Fruit fly (Drosophila melanogaster) whole organism, embryonic: ENCODE data around the gene CG15818.
A peak's percentile ranks its signal among the peaks of the same experiment; 100 is the strongest.

Experiments used
- C15 ChIP-seq: fragments of 200-800 bp; sonication (Bioruptor generic); IDR thresholded peaks from 3 replicates; pipeline ENCODE4 v1.3.6; 2022; ENCODE audit warnings: missing biosample characterization, missing genetic modification characterization
- CG10431 ChIP-seq: fragments of 200-800 bp; sonication (Bioruptor generic); optimal IDR thresholded peaks from 3 replicates; lab custom pipeline; 2018; ENCODE audit warnings: missing biosample characterization, mild to moderate bottlenecking, missing genetic modification characterization
- CG11085 ChIP-seq: fragments of 200-800 bp; sonication (Bioruptor generic); IDR thresholded peaks from 2 replicates; pipeline ENCODE4 v1.3.6; 2022; ENCODE audit warnings: missing biosample characterization, missing genetic modification characterization
- CG11456 ChIP-seq: fragments of 200-800 bp; sonication (Bioruptor generic); IDR thresholded peaks from 3 replicates; pipeline ENCODE4 v1.3.6; 2022; ENCODE audit warnings: missing biosample characterization, missing genetic modification characterization
- CG11695 ChIP-seq: fragments of 200-800 bp; sonication (Bioruptor generic); IDR thresholded peaks from 3 replicates; pipeline ENCODE4 v1.3.6; 2022; ENCODE audit warnings: missing biosample characterization, missing genetic modification characterization
- CG12236 ChIP-seq: fragments of 200-800 bp; sonication (Bioruptor generic); optimal IDR thresholded peaks from 2 replicates; lab custom pipeline; 2016; ENCODE audit warnings: missing biosample characterization, missing genetic modification characterization
- CG1233 ChIP-seq: fragments of 200-800 bp; sonication (Bioruptor generic); optimal IDR thresholded peaks from 4 replicates; lab custom pipeline; 2018; ENCODE audit warnings: missing biosample characterization, mild to moderate bottlenecking, missing genetic modification characterization
- CG13123 ChIP-seq: fragments of 200-800 bp; sonication (Bioruptor generic); optimal IDR thresholded peaks from 2 replicates; lab custom pipeline; 2016; ENCODE audit warnings: missing biosample characterization, missing genetic modification characterization
- CG13775 ChIP-seq: fragments of 200-800 bp; sonication (Bioruptor generic); optimal IDR thresholded peaks from 3 replicates; lab custom pipeline; 2017; ENCODE audit warnings: missing biosample characterization, mild to moderate bottlenecking, missing genetic modification characterization
- CG14050 ChIP-seq: fragments of 200-800 bp; sonication (Bioruptor generic); IDR thresholded peaks from 3 replicates; pipeline ENCODE4 v1.3.6; 2022; ENCODE audit warnings: missing biosample characterization, missing genetic modification characterization
- CG17568 ChIP-seq: fragments of 200-800 bp; sonication (Bioruptor generic); optimal IDR thresholded peaks from 2 replicates; lab custom pipeline; 2018; ENCODE audit warnings: missing biosample characterization, mild to moderate bottlenecking, missing genetic modification characterization, moderate library complexity
- CG31388 ChIP-seq: fragments of 200-800 bp; sonication (Bioruptor generic); optimal IDR thresholded peaks from 2 replicates; lab custom pipeline; 2016; ENCODE audit warnings: missing biosample characterization, missing genetic modification characterization
- CG32772 ChIP-seq: fragments of 200-800 bp; sonication (Bioruptor generic); IDR thresholded peaks from 2 replicates; pipeline ENCODE4 v1.3.6; 2022; ENCODE audit warnings: missing biosample characterization, missing genetic modification characterization
- CG3407 ChIP-seq: fragments of 200-800 bp; sonication (Bioruptor generic); optimal IDR thresholded peaks from 2 replicates; lab custom pipeline; 2018; ENCODE audit warnings: missing biosample characterization, mild to moderate bottlenecking, missing genetic modification characterization
- CG3847 ChIP-seq: fragments of 200-800 bp; sonication (Bioruptor generic); IDR thresholded peaks from 2 replicates; pipeline ENCODE4 v1.3.6; 2022; ENCODE audit warnings: missing biosample characterization, missing genetic modification characterization
- CG5245 ChIP-seq: fragments of 200-800 bp; sonication (Bioruptor generic); optimal IDR thresholded peaks from 3 replicates; lab custom pipeline; 2016; ENCODE audit warnings: missing biosample characterization, missing genetic modification characterization
- CG7357 ChIP-seq: fragments of 200-800 bp; sonication (Bioruptor generic); IDR thresholded peaks from 3 replicates; pipeline ENCODE4 v1.3.6; 2022; ENCODE audit warnings: missing biosample characterization, missing genetic modification characterization
- CG7372 ChIP-seq: fragments of 200-800 bp; sonication (Bioruptor generic); IDR thresholded peaks from 2 replicates; pipeline ENCODE4 v1.3.6; 2022; ENCODE audit warnings: missing biosample characterization, missing genetic modification characterization
- CG8089 ChIP-seq: fragments of 200-800 bp; sonication (Bioruptor generic); optimal IDR thresholded peaks from 3 replicates; lab custom pipeline; 2016; ENCODE audit warnings: missing biosample characterization, missing genetic modification characterization
- CG8944 ChIP-seq: fragments of 200-800 bp; sonication (Bioruptor generic); optimal IDR thresholded peaks from 3 replicates; lab custom pipeline; 2016; ENCODE audit warnings: missing biosample characterization, missing genetic modification characterization
- D19B ChIP-seq: fragments of 200-800 bp; sonication (Bioruptor generic); optimal IDR thresholded peaks from 2 replicates; lab custom pipeline; 2017; ENCODE audit warnings: missing biosample characterization, mild to moderate bottlenecking, missing genetic modification characterization
- Dfd ChIP-seq, 2 experiments: fragments of >200 bp; optimal IDR thresholded peaks; 2 replicates each; lab custom pipeline; 2017; ENCODE audit warnings: missing biosample characterization in 2 of 2, missing genetic modification characterization in 2 of 2
- Dip2 ChIP-seq: fragments of 200-800 bp; sonication (Bioruptor generic); IDR thresholded peaks from 2 replicates; pipeline ENCODE4 v1.3.6; 2022; ENCODE audit warnings: missing biosample characterization, missing genetic modification characterization
- Fer2 ChIP-seq: fragments of 200-800 bp; sonication (Bioruptor generic); optimal IDR thresholded peaks from 2 replicates; lab custom pipeline; 2018; ENCODE audit warnings: missing biosample characterization, mild to moderate bottlenecking, missing genetic modification characterization, moderate library complexity
- HLH3B ChIP-seq: fragments of 200-800 bp; sonication (Bioruptor generic); IDR thresholded peaks from 2 replicates; pipeline ENCODE4 v1.3.6; 2022; ENCODE audit warnings: missing biosample characterization, missing genetic modification characterization
- Hmr ChIP-seq: fragments of 200-800 bp; sonication (Bioruptor generic); optimal IDR thresholded peaks from 3 replicates; lab custom pipeline; 2017; ENCODE audit warnings: mild to moderate bottlenecking, missing biosample characterization, missing genetic modification reagents, missing genetic modification characterization
- Hr3 ChIP-seq: fragments of 200-800 bp; sonication (Bioruptor generic); optimal IDR thresholded peaks from 3 replicates; lab custom pipeline; 2016; ENCODE audit warnings: missing biosample characterization, missing genetic modification characterization
- Mrtf ChIP-seq: fragments of 200-800 bp; sonication (Bioruptor generic); IDR thresholded peaks from 3 replicates; pipeline ENCODE4 v1.3.6; 2022; ENCODE audit warnings: missing biosample characterization, missing genetic modification characterization
- Pdp1 ChIP-seq, 2 experiments: fragments of 200-800 bp; sonication (Bioruptor generic); optimal IDR thresholded peaks; 3 replicates each; lab custom pipeline; 2016; ENCODE audit warnings: missing biosample characterization in 2 of 2, missing genetic modification characterization in 2 of 2, mild to moderate bottlenecking in 1 of 2, moderate library complexity in 1 of 2
- amos ChIP-seq: fragments of 200-800 bp; sonication (Bioruptor generic); IDR thresholded peaks from 2 replicates; pipeline ENCODE4 v1.3.6; 2022; ENCODE audit warnings: missing biosample characterization, missing genetic modification characterization; ENCODE audit not compliant: partially characterized antibody
- cato ChIP-seq: fragments of 200-800 bp; sonication (Bioruptor generic); optimal IDR thresholded peaks from 2 replicates; lab custom pipeline; 2016; ENCODE audit warnings: missing biosample characterization, missing genetic modification characterization, borderline replicate concordance
- chif ChIP-seq, 2 experiments: fragments of 200-800 bp; sonication (Bioruptor generic); optimal IDR thresholded peaks; 3 replicates each; lab custom pipeline; 2016; ENCODE audit warnings: missing biosample characterization in 2 of 2, missing genetic modification characterization in 2 of 2
- fd102C ChIP-seq: fragments of 200-800 bp; sonication (Bioruptor generic); optimal IDR thresholded peaks from 2 replicates; lab custom pipeline; 2018; ENCODE audit warnings: missing biosample characterization, mild to moderate bottlenecking, missing genetic modification characterization, moderate library complexity
- fd96Cb ChIP-seq: fragments of 200-800 bp; sonication (Bioruptor generic); optimal IDR thresholded peaks from 2 replicates; lab custom pipeline; 2018; ENCODE audit warnings: missing biosample characterization, mild to moderate bottlenecking, missing genetic modification characterization, moderate library complexity
- gcm ChIP-seq: fragments of 200-800 bp; sonication (Bioruptor generic); optimal IDR thresholded peaks from 2 replicates; lab custom pipeline; 2019; ENCODE audit warnings: missing biosample characterization, mild to moderate bottlenecking, missing genetic modification characterization, moderate library complexity
- kni ChIP-seq: fragments of 200-800 bp; sonication (Bioruptor generic); optimal IDR thresholded peaks from 3 replicates; lab custom pipeline; 2017; ENCODE audit warnings: mild to moderate bottlenecking, missing biosample characterization, missing genetic modification reagents, missing genetic modification characterization
- lbe ChIP-seq: fragments of 200-800 bp; sonication (Bioruptor generic); optimal IDR thresholded peaks from 2 replicates; lab custom pipeline; 2016; ENCODE audit warnings: missing biosample characterization, mild to moderate bottlenecking, missing genetic modification characterization
- nerfin-2 ChIP-seq: fragments of 200-800 bp; sonication (Bioruptor generic); IDR thresholded peaks from 2 replicates; pipeline ENCODE4 v1.3.6; 2022; ENCODE audit warnings: missing biosample characterization, missing genetic modification characterization; ENCODE audit not compliant: partially characterized antibody
- prd ChIP-seq, 3 experiments: fragments of >200 bp in 2 of 3; fragments of 200-800 bp in 1 of 3; sonication (Bioruptor generic) in 1 of 3; optimal IDR thresholded peaks in 2 of 3; IDR thresholded peaks in 1 of 3; 2 replicates in 2 of 3; 3 replicates in 1 of 3; pipeline versions ENCODE4 v1.3.6 to Lab custom; 2017 to 2022; ENCODE audit warnings: missing biosample characterization in 1 of 3, missing genetic modification characterization in 1 of 3
- sens ChIP-seq: fragments of 200-800 bp; sonication (Bioruptor generic); peaks from one replicate; lab custom pipeline; 2016; ENCODE audit warnings: missing biosample characterization, missing genetic modification characterization
- slou ChIP-seq: fragments of 200-800 bp; sonication (Bioruptor generic); optimal IDR thresholded peaks from 3 replicates; lab custom pipeline; 2016; ENCODE audit warnings: missing biosample characterization, missing genetic modification characterization
- so ChIP-seq: fragments of 200-800 bp; sonication (Bioruptor generic); IDR thresholded peaks from 3 replicates; pipeline ENCODE4 v1.3.6; 2022; ENCODE audit warnings: missing biosample characterization, missing genetic modification characterization
- ttk ChIP-seq: fragments of 200-800 bp; sonication (Bioruptor generic); IDR thresholded peaks from 2 replicates; pipeline ENCODE4 v2.1.2; 2022; ENCODE audit warnings: missing biosample characterization, missing genetic modification characterization
- zen2 ChIP-seq: fragments of 200-800 bp; sonication (Bioruptor generic); IDR thresholded peaks from 3 replicates; pipeline ENCODE4 v1.3.6; 2022; ENCODE audit warnings: missing biosample characterization, missing genetic modification characterization; ENCODE audit not compliant: partially characterized antibody
- zfh2 ChIP-seq: fragments of 200-800 bp; sonication (Bioruptor generic); optimal IDR thresholded peaks from 2 replicates; lab custom pipeline; 2016; ENCODE audit warnings: missing biosample characterization, missing genetic modification characterization

CG15818 gene

dm6 chr2L:7433337-7433956 is 22.7 kb downstream of the CG15818 start, which contains the start of gene CG5958 (continued):
- no peak for TF ChIP-seq cato (GFP tag; lab: Kevin White, UChicago)
- TF ChIP-seq CG5245 (GFP tag; lab: Kevin White, UChicago): no peak
- TF ChIP-seq, all 482 proteins: peak for 9

dm6 chr2L:7433957-7434736 is 23.4 kb downstream of the CG15818 start:
- TF ChIP-seq CG13775 (GFP tag; lab: Kevin White, UChicago) (peak; percentile 68), CG7372 (GFP tag; lab: Robert Waterston, UW) (peak; percentile 82), CG32772 (peak; percentile 49; the same call in 1 of the 2 replicates), CG1233 (GFP tag; lab: Kevin White, UChicago) (peak; percentile 47), Dfd (GFP tag; optimal IDR thresholded peaks at IDR 0.05; lab: Kevin White, UChicago) (no peak), Pdp1 (GFP tag; optimal IDR thresholded peaks at IDR 0.05; lab: Kevin White, UChicago) (peak; percentile 14 to 31), so (GFP tag; lab: Robert Waterston, UW) (peak; percentile 65; the same call in 2 of the 3 replicates), CG11085 (GFP tag; lab: Robert Waterston, UW) (peak; percentile 63), CG8089 (GFP tag; lab: Kevin White, UChicago) (no peak), Dip2 (GFP tag; lab: Robert Waterston, UW) (no peak), kni (GFP tag; lab: Kevin White, UChicago) (no peak), ttk (GFP tag; lab: Robert Waterston, UW) (peak; percentile 75), gcm (peak; percentile 64), fd102C (no peak), CG3407 (GFP tag; lab: Kevin White, UChicago) (peak; percentile 19), CG11456 (peak; percentile 90), CG10431 (GFP tag; lab: Kevin White, UChicago) (no peak), CG14050 (GFP tag; lab: Robert Waterston, UW) (peak; percentile 67), amos (GFP tag; lab: Robert Waterston, UW) (no peak), CG13123 (GFP tag; lab: Kevin White, UChicago) (no peak), Fer2 (peak; percentile 23), CG11695 (GFP tag; lab: Robert Waterston, UW) (peak; percentile 86), slou (GFP tag; lab: Kevin White, UChicago) (no peak), nerfin-2 (GFP tag; lab: Robert Waterston, UW) (no peak), Hr3 (GFP tag; lab: Kevin White, UChicago) (peak; percentile 68), lbe (GFP tag; lab: Kevin White, UChicago) (no peak), CG8944 (GFP tag; lab: Kevin White, UChicago) (no peak), HLH3B (GFP tag; lab: Robert Waterston, UW) (peak; percentile 85), CG5245 (GFP tag; lab: Kevin White, UChicago) (no peak), sens (GFP tag; lab: Kevin White, UChicago) (peak; percentile 73), CG31388 (GFP tag; lab: Kevin White, UChicago) (no peak), zfh2 (GFP tag; lab: Kevin White, UChicago) (peak; percentile 40), Hmr (GFP tag; lab: Kevin White, UChicago) (peak; percentile 93), CG17568 (GFP tag; lab: Kevin White, UChicago) (peak; percentile 56), CG7357 (GFP tag; lab: Robert Waterston, UW) (no peak), zen2 (GFP tag; lab: Robert Waterston, UW) (no peak), CG3847 (peak; percentile 90), D19B (GFP tag; lab: Kevin White, UChicago) (peak; percentile 94), CG12236 (GFP tag; lab: Kevin White, UChicago) (no peak), fd96Cb (tag; lab: Kevin White, UChicago) (peak; percentile 63), C15 (GFP tag; lab: Robert Waterston, UW) (peak; percentile 75; the same call in 2 of the 3 replicates), Mrtf (GFP tag; lab: Robert Waterston, UW) (peak; percentile 66; the same call in 1 of the 3 replicates), chif (GFP tag; optimal IDR thresholded peaks at IDR 0.05; lab: Kevin White, UChicago) (no peak), prd (optimal IDR thresholded peaks at IDR 0.05; lab: Kevin White, UChicago) (no peak), prd (GFP tag; IDR thresholded peaks at IDR 0.05; lab: Robert Waterston, UW) (peak; percentile 74)
